Fruit fly (Drosophila melanogaster): ENCODE results near the gene CG9427.

CG9427 gene

DNA sequence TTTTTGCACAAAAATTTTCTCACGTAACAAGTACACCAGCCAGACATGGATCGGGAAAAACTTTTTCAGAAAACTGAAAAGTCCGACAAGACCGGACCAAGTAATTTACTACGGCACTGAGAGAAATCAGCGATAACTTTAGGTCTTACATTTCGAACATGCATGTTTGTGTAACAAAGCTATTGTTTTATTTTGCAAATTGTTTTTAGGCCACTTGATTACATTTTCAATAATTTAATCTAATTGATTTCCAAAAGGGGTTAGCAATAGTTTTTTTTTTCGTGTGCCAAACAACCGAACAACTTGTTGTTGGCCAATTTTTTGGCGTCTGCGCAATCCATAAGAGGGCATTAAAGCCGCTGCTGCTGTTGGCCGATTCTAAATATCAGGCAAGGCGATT lies 13.6 kb downstream of the CG9427 start (continued):
- TF ChIP-seq CG10274 (GFP tag; optimal IDR thresholded peaks at IDR 0.05) (peak; percentile 14), CG18476 (GFP tag; optimal IDR thresholded peaks at IDR 0.05) (peak; percentile 59), ro (GFP tag; IDR thresholded peaks at IDR 0.05) (no peak), CG13624 (GFP tag; optimal IDR thresholded peaks at IDR 0.05) (peak; percentile 62), amos (GFP tag; IDR thresholded peaks at IDR 0.05; ENCODE audit: partially characterized antibody) (no peak), CG30403 (GFP tag; optimal IDR thresholded peaks at IDR 0.05) (peak; percentile 72), CG2678 (tag; optimal IDR thresholded peaks at IDR 0.05) (peak; percentile 69), Hr51 (GFP tag; optimal IDR thresholded peaks at IDR 0.05) (peak; percentile 30 to 72), CG15011 (GFP tag; optimal IDR thresholded peaks at IDR 0.05) (peak; percentile 16), wek (GFP tag; optimal IDR thresholded peaks at IDR 0.05) (no peak), CG15514 (GFP tag; optimal IDR thresholded peaks at IDR 0.05) (peak; percentile 65), CG17328 (GFP tag; IDR thresholded peaks at IDR 0.05) (peak; percentile 65), Gug (GFP tag; IDR thresholded peaks at IDR 0.05) (peak; percentile 48; the same call in 3 of the 4 replicates), CG18262 (tag; optimal IDR thresholded peaks at IDR 0.05) (no peak), E2f1 (GFP tag; IDR thresholded peaks at IDR 0.05) (peak; percentile 61), Blimp-1 (GFP tag; optimal IDR thresholded peaks at IDR 0.05) (peak; percentile 57), cwo (GFP tag; optimal IDR thresholded peaks at IDR 0.05) (peak; percentile 60), dimm (GFP tag; IDR thresholded peaks at IDR 0.05) (0 out of 2 replicates have a peak, but pooled peaks have one; percentile 13), ham (GFP tag; IDR thresholded peaks at IDR 0.05) (no peak), hkb (optimal IDR thresholded peaks at IDR 0.05) (no peak), hkb (GFP tag; IDR thresholded peaks at IDR 0.05) (peak; percentile 86), CG9727 (GFP tag; optimal IDR thresholded peaks at IDR 0.05) (peak; percentile 55), CG17912 (GFP tag; optimal IDR thresholded peaks at IDR 0.05) (no peak), NK7.1 (GFP tag; optimal IDR thresholded peaks at IDR 0.05) (peak; percentile 44), HLH3B (GFP tag; IDR thresholded peaks at IDR 0.05) (peak; percentile 70), Ravus (GFP tag; IDR thresholded peaks at IDR 0.05) (peak; percentile 37; the same call in 1 of the 2 replicates), CG1024 (GFP tag; IDR thresholded peaks at IDR 0.05) (peak; percentile 65), cad (GFP tag; optimal IDR thresholded peaks at IDR 0.05) (no peak), Antp (GFP tag; optimal IDR thresholded peaks at IDR 0.05) (peak; percentile 58), sob (GFP tag; IDR thresholded peaks at IDR 0.05) (peak; percentile 55), CG14441 (GFP tag; IDR thresholded peaks at IDR 0.05) (peak; percentile 66), HLHmδ (GFP tag; optimal IDR thresholded peaks at IDR 0.05) (no peak), CG5180 (GFP tag; optimal IDR thresholded peaks at IDR 0.05) (peak; percentile 36), Vsx1 (GFP tag; optimal IDR thresholded peaks at IDR 0.05) (peak; percentile 26), hb (GFP tag; IDR thresholded peaks at IDR 0.05; ENCODE audit: partially characterized antibody) (no peak), CG9437 (GFP tag; optimal IDR thresholded peaks at IDR 0.05) (peak; percentile 39), CG6854 (GFP tag; optimal IDR thresholded peaks at IDR 0.05) (peak; percentile 43), CG4424 (GFP tag; optimal IDR thresholded peaks at IDR 0.05) (peak; percentile 62), Sox102F (GFP tag; optimal IDR thresholded peaks at IDR 0.05) (peak; percentile 82), Opbp (GFP tag; IDR thresholded peaks at IDR 0.05; ENCODE audit: partially characterized antibody) (no peak), dmrt99B (tag; optimal IDR thresholded peaks at IDR 0.05) (peak; percentile 75), CG9932 (GFP tag; IDR thresholded peaks at IDR 0.05) (peak; percentile 51), CG18599 (GFP tag; optimal IDR thresholded peaks at IDR 0.05) (peak; percentile 81), CG13894 (tag; optimal IDR thresholded peaks at IDR 0.05) (peak; percentile 37), lmd (GFP tag; IDR thresholded peaks at IDR 0.05) (peak; percentile 61), org-1 (GFP tag; optimal IDR thresholded peaks at IDR 0.05) (peak; percentile 53), ranshi (GFP tag; IDR thresholded peaks at IDR 0.05) (peak; percentile 68; the same call in 1 of the 2 replicates), CoRest (tag; optimal IDR thresholded peaks at IDR 0.05) (peak; percentile 28), NfI (GFP tag; optimal IDR thresholded peaks at IDR 0.05) (peak; percentile 48), CG7357 (GFP tag; IDR thresholded peaks at IDR 0.05) (0 out of 3 replicates have a peak, but pooled peaks have one; percentile 47)

All from whole organism, embryonic.